Fruit fly (Drosophila melanogaster) Kc167 (cell line): ENCODE results near the gene Ahcy.

Experiments used
- Myc ChIP-seq: fragments of >200 bp; optimal IDR thresholded peaks from 2 replicates; lab custom pipeline; 2017; ENCODE audit warnings: missing external identifiers
- Sin3A ChIP-seq: fragments of >200 bp; optimal IDR thresholded peaks from 2 replicates; lab custom pipeline; 2018; ENCODE audit warnings: missing external identifiers
- h ChIP-seq: fragments of >200 bp; optimal IDR thresholded peaks from 3 replicates; lab custom pipeline; 2018; ENCODE audit warnings: missing external identifiers
- insv ChIP-seq: fragments of >200 bp; optimal IDR thresholded peaks from 3 replicates; lab custom pipeline; 2018; ENCODE audit warnings: missing external identifiers
- psq ChIP-seq: fragments of >200 bp; optimal IDR thresholded peaks from 2 replicates; lab custom pipeline; 2017; ENCODE audit warnings: missing external identifiers
- ttk ChIP-seq: sonication (Bioruptor generic); optimal IDR thresholded peaks from 2 replicates; lab custom pipeline; 2017; ENCODE audit warnings: missing external identifiers

The Ahcy gene

dm6 chrX:15471904-15472303, 21.8 kb downstream of the Ahcy start, which contains the start of the genes Grip128 and Alg14:
Gene Grip128 (minus strand): TSS chrX:15472119.
Gene Alg14 (plus strand): TSS chrX:15472164.
- TF ChIP-seq psq (lab: Kevin White, UChicago) (no peak), insv (lab: Kevin White, UChicago) (no peak), Myc (lab: Kevin White, UChicago) (no peak), h (lab: Kevin White, UChicago) (no peak), ttk (lab: Kevin White, UChicago) (no peak), Sin3A (no peak)

dm6 chrX:15475367-15475789, 25.3 kb downstream of the Ahcy start, which contains the start of gene mh:
Gene mh (minus strand): TSS chrX:15475400.
- no peak for TF ChIP-seq h (lab: Kevin White, UChicago)
- no peak for TF ChIP-seq insv (lab: Kevin White, UChicago)
- TF ChIP-seq Sin3A = no peak
- no peak for TF ChIP-seq psq (lab: Kevin White, UChicago)
- no peak for TF ChIP-seq Myc (lab: Kevin White, UChicago)
- no peak for TF ChIP-seq ttk (lab: Kevin White, UChicago)

- TF ChIP-seq Sin3A = no peak
- no peak for TF ChIP-seq psq (lab: Kevin White, UChicago)
- no peak for TF ChIP-seq ttk (lab: Kevin White, UChicago)
- no peak for TF ChIP-seq insv (lab: Kevin White, UChicago)
- TF ChIP-seq h (lab: Kevin White, UChicago) = no peak
- TF ChIP-seq Myc (lab: Kevin White, UChicago) = no peak
Measured at dm6 chrX:15475791-15476190, 25.7 kb downstream of the Ahcy start, which contains the start of gene CG6324. Gene CG6324 (plus strand): TSS chrX:15476091.

- no peak for TF ChIP-seq psq (lab: Kevin White, UChicago)
- no peak for TF ChIP-seq ttk (lab: Kevin White, UChicago)
- TF ChIP-seq h (lab: Kevin White, UChicago) = no peak
- no peak for TF ChIP-seq insv (lab: Kevin White, UChicago)
- TF ChIP-seq Sin3A = no peak
- TF ChIP-seq Myc (lab: Kevin White, UChicago) = no peak
Measured at dm6 chrX:15482236-15482660, 32.2 kb downstream of the Ahcy start, which contains the start of gene CG6340. Gene CG6340 (plus strand): TSS chrX:15482374.

- TF ChIP-seq ttk (lab: Kevin White, UChicago) (no peak), psq (lab: Kevin White, UChicago) (no peak), Sin3A (no peak), Myc (lab: Kevin White, UChicago) (no peak), h (lab: Kevin White, UChicago) (no peak), insv (lab: Kevin White, UChicago) (no peak)
Measured at dm6 chrX:15483010-15483802, 33.1 kb downstream of the Ahcy start.

dm6 chrX:15484451-15485032, 34.5 kb downstream of the Ahcy start:
- TF ChIP-seq Sin3A = no peak
- no peak for TF ChIP-seq ttk (lab: Kevin White, UChicago)

- TF ChIP-seq insv (lab: Kevin White, UChicago) (no peak), Sin3A (no peak), h (lab: Kevin White, UChicago) (no peak), Myc (lab: Kevin White, UChicago) (no peak), ttk (lab: Kevin White, UChicago) (no peak), psq (lab: Kevin White, UChicago) (no peak)
Measured at dm6 chrX:15486682-15487081, 36.6 kb downstream of the Ahcy start, which contains the start of gene Gmap. Gene Gmap (plus strand): TSS chrX:15486922.

dm6 chrX:15490519-15490918, 40.5 kb downstream of the Ahcy start:
- TF ChIP-seq h (lab: Kevin White, UChicago) (no peak), psq (lab: Kevin White, UChicago) (no peak), insv (lab: Kevin White, UChicago) (no peak), ttk (lab: Kevin White, UChicago) (no peak), Myc (lab: Kevin White, UChicago) (no peak), Sin3A (no peak)

- TF ChIP-seq psq (lab: Kevin White, UChicago) = no peak
- TF ChIP-seq Sin3A = no peak
- no peak for TF ChIP-seq insv (lab: Kevin White, UChicago)
- no peak for TF ChIP-seq ttk (lab: Kevin White, UChicago)
- TF ChIP-seq Myc (lab: Kevin White, UChicago) = no peak
- TF ChIP-seq h (lab: Kevin White, UChicago) = no peak
Measured at dm6 chrX:15495600-15496379, 45.7 kb downstream of the Ahcy start.

- no peak for TF ChIP-seq h (lab: Kevin White, UChicago)
- no peak for TF ChIP-seq ttk (lab: Kevin White, UChicago)
- TF ChIP-seq insv (lab: Kevin White, UChicago) = no peak
- TF ChIP-seq psq (lab: Kevin White, UChicago) = no peak
- no peak for TF ChIP-seq Myc (lab: Kevin White, UChicago)
- TF ChIP-seq Sin3A = no peak
Measured at dm6 chrX:15496651-15497409, 46.8 kb downstream of the Ahcy start.
